Worm (Caenorhabditis elegans): Measurements from ENCODE around the gene ins-3.

ins-3 gene

DNA sequence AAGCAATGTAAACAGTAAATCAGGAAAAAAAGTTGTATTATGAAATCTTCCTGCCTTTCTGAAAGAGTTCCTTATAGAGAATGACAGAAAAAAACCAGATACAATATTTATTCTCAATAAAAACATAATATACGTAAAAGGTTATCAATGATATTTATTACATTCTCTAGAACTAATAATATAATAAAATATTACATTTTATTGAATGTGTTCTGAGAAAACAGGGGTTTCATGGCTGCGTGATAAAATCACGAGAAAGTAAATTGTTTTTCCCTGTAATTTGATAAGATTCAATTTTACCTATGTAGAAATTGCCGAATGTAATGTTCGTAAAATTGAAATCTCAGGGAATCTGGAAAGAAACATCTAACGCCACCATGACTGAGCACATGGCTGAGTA, 25.6 kb downstream of the ins-3 start:
- TF ChIP-seq R02D3.7 (tag; optimal IDR thresholded peaks at IDR 0.05) = no peak
- TF ChIP-seq sea-2 (GFP tag; optimal IDR thresholded peaks at IDR 0.05) = no peak
- TF ChIP-seq ama-1 (optimal IDR thresholded peaks at IDR 0.05) = no peak
- no peak for TF ChIP-seq aly-2 (tag; optimal IDR thresholded peaks at IDR 0.05)
- TF ChIP-seq daf-12 (tag; optimal IDR thresholded peaks at IDR 0.05) = no peak
- TF ChIP-seq skn-1 (tag; optimal IDR thresholded peaks at IDR 0.05) = no peak
- TF ChIP-seq ceh-82 (tag; optimal IDR thresholded peaks at IDR 0.05) = no peak
- TF ChIP-seq pqm-1 (tag; optimal IDR thresholded peaks at IDR 0.05) = no peak
- no peak for TF ChIP-seq nhr-28 (tag; optimal IDR thresholded peaks at IDR 0.05)
- no peak for TF ChIP-seq nhr-25 (tag; optimal IDR thresholded peaks at IDR 0.05)
- TF ChIP-seq unc-39 (tag; optimal IDR thresholded peaks at IDR 0.05) = no peak
- TF ChIP-seq nhr-237 (tag; optimal IDR thresholded peaks at IDR 0.05) = no peak
- TF ChIP-seq mml-1 (tag; optimal IDR thresholded peaks at IDR 0.05) = no peak
- no peak for TF ChIP-seq nhr-12 (tag; optimal IDR thresholded peaks at IDR 0.05)
- TF ChIP-seq ceh-16 (tag; optimal IDR thresholded peaks at IDR 0.05) = no peak

DNA sequence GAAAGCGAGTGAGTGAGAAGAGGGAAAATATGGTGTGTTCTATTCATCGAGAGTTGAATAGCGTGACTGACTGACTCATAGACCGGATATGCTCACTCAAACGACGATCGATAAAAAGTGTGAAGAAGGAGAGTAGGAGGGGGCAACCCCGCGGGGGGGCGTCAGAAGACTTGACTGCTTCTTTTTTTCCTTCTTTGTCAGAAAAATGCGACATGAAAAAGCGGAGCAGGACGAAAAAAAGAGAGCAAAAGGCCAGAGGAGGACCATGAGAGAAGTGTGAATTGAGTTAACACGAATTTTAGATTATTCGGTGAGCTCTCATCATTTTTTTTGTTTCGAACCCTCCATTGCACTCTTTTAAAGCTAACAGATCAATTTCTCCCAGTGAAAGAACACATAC, 28.2 kb downstream of the ins-3 start:
- TF ChIP-seq pqm-1 (tag; optimal IDR thresholded peaks at IDR 0.05) (no peak), nhr-43 (tag; optimal IDR thresholded peaks at IDR 0.05; ENCODE audit: poor library complexity, severe bottlenecking) (no peak), R02D3.7 (tag; optimal IDR thresholded peaks at IDR 0.05) (no peak), lin-15B (tag; optimal IDR thresholded peaks at IDR 0.05) (no peak), tbx-2 (tag; optimal IDR thresholded peaks at IDR 0.05) (no peak), snpc-4 (tag; optimal IDR thresholded peaks at IDR 0.05) (no peak), fos-1 (tag; optimal IDR thresholded peaks at IDR 0.05) (no peak), ceh-28 (tag; optimal IDR thresholded peaks at IDR 0.05) (no peak), fkh-10 (GFP tag; optimal IDR thresholded peaks at IDR 0.05) (peak; percentile 20), nfya-1 (tag; optimal IDR thresholded peaks at IDR 0.05; ENCODE audit: insufficient read depth) (peak; percentile 45), mml-1 (tag; optimal IDR thresholded peaks at IDR 0.05) (no peak), hmg-11 (tag; optimal IDR thresholded peaks at IDR 0.05) (peak; percentile 20)

DNA sequence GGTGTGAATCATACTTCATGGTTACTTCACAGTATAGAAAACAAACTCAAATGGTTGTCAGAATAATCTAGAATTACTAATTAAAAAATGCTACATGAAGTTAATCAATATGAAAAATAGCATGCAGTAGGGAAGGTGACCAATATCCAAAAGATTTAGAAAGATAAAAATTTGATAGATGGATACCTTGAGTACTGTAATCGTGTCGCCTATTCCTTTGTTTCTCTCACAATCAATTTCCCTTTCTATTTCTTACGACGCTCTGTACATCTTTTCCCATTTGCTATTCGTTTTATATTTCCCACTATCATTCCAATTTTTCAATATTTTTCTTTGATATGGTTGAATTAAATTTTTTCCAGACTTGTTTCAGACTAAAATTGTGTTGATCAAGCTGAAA, 29.3 kb downstream of the ins-3 start, which contains the start of gene B0034.7:
Gene B0034.7 (plus strand): TSS at position 301 of the 400 bp plus-strand sequence.
- TF ChIP-seq R02D3.7 (tag; optimal IDR thresholded peaks at IDR 0.05) (no peak), nhr-67 (tag; optimal IDR thresholded peaks at IDR 0.05) (no peak), nhr-12 (tag; optimal IDR thresholded peaks at IDR 0.05) (no peak), mml-1 (tag; optimal IDR thresholded peaks at IDR 0.05) (no peak), sea-2 (GFP tag; optimal IDR thresholded peaks at IDR 0.05) (no peak), elt-1 (tag; optimal IDR thresholded peaks at IDR 0.05) (no peak), fkh-10 (GFP tag; optimal IDR thresholded peaks at IDR 0.05) (no peak), ztf-11 (tag; optimal IDR thresholded peaks at IDR 0.05) (no peak), eor-1 (tag; optimal IDR thresholded peaks at IDR 0.05) (no peak), nhr-76 (tag; optimal IDR thresholded peaks at IDR 0.05) (no peak), elt-2 (tag; optimal IDR thresholded peaks at IDR 0.05) (no peak), ceh-28 (tag; optimal IDR thresholded peaks at IDR 0.05) (no peak), fos-1 (tag; optimal IDR thresholded peaks at IDR 0.05) (no peak), ama-1 (optimal IDR thresholded peaks at IDR 0.05) (no peak), nhr-25 (tag; optimal IDR thresholded peaks at IDR 0.05) (no peak), ceh-82 (tag; optimal IDR thresholded peaks at IDR 0.05) (no peak), snpc-4 (tag; optimal IDR thresholded peaks at IDR 0.05) (no peak), unc-62 (GFP tag; optimal IDR thresholded peaks at IDR 0.05) (no peak), fkh-2 (tag; optimal IDR thresholded peaks at IDR 0.05) (no peak)

DNA sequence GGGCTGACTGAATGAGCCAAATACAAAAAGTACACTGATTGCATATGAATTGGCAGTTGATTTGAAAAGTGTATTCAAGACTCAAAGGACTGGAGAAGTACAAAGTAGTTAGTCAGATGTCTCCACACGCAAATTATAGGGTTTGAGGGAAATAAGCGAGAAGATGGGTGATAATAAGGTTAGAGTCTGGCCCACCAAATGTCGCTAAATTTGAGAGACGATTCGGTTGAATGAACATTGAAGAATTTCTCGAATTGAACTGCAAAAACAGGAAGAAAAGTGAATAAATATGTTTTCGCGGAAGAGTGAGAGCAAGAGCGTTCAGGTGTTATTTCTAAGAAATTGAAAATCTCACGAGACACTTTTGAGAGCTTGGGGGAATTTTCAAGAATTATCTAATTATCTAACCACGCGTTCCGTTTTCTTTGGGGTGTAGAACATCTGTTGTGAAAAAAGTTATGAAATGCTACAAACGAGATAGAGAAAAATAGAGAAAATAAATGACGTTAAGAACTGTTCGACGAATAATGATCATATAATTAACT, 30.9 kb downstream of the ins-3 start:
- TF ChIP-seq nhr-12 (tag; optimal IDR thresholded peaks at IDR 0.05) = no peak
- TF ChIP-seq egl-27 (tag; optimal IDR thresholded peaks at IDR 0.05) = no peak
- no peak for TF ChIP-seq ztf-4 (tag; optimal IDR thresholded peaks at IDR 0.05)
- TF ChIP-seq fkh-10 (GFP tag; optimal IDR thresholded peaks at IDR 0.05) = no peak
- no peak for TF ChIP-seq ceh-28 (tag; optimal IDR thresholded peaks at IDR 0.05)
- no peak for TF ChIP-seq ztf-11 (tag; optimal IDR thresholded peaks at IDR 0.05)
- TF ChIP-seq mdl-1 (tag; optimal IDR thresholded peaks at IDR 0.05) = no peak
- no peak for TF ChIP-seq ceh-9 (tag; optimal IDR thresholded peaks at IDR 0.05)
- TF ChIP-seq snpc-4 (tag; optimal IDR thresholded peaks at IDR 0.05) = no peak
- TF ChIP-seq unc-39 (tag; optimal IDR thresholded peaks at IDR 0.05) = no peak
- no peak for TF ChIP-seq lin-15B (tag; optimal IDR thresholded peaks at IDR 0.05)
- no peak for TF ChIP-seq mml-1 (tag; optimal IDR thresholded peaks at IDR 0.05)
- no peak for TF ChIP-seq lin-39 (tag; optimal IDR thresholded peaks at IDR 0.05)
- no peak for TF ChIP-seq fos-1 (tag; optimal IDR thresholded peaks at IDR 0.05)
- TF ChIP-seq egl-5 (tag; optimal IDR thresholded peaks at IDR 0.05) = no peak
- no peak for TF ChIP-seq elt-2 (tag; optimal IDR thresholded peaks at IDR 0.05)

Data from whole organism, L3 larva.